Worm (Caenorhabditis elegans) whole organism, dauer: ENCODE results near the gene Y51A2B.9.

Experiments used
- unc-62 ChIP-seq: sonication (generic microtip); optimal IDR thresholded peaks from 2 replicates; lab custom pipeline; 2017; ENCODE audit warnings: missing biosample characterization, missing genetic modification reagents, missing genetic modification characterization

The Y51A2B.9 gene

DNA sequence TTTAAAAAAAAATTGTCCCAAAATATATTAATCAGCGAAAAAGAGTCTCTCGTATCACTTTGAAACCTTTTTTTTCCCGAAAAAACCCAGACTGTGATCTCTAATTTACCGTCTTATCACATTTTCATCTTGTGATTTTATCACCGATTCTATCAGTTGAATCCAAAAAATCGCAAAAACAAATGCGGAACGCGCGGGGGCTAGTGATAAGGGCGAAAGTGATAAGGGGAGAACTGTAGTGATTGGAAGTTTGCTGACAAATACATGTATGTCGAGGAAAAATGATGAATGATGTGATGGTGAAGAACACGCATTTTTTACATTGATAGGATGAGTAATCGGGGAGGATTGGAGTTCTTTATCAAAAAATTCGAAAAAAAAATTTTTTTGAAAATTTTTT lies 49.5 kb downstream of the Y51A2B.9 start:
- TF ChIP-seq unc-62 (GFP tag; lab: Kevin White, UChicago): no peak
